Worm (Caenorhabditis elegans) whole organism, young adult: Measurements from ENCODE around the gene sam-4.

Experiments
- B0336.3 ChIP-seq: fragments of 200-800 bp; sonication (Bioruptor generic); IDR thresholded peaks from 2 replicates; pipeline ENCODE4 v1.3.6; 2022; ENCODE audit warnings: missing genetic modification characterization, missing compliant biosample characterization
- C06A6.2 ChIP-seq: fragments of 200-800 bp; sonication (Bioruptor generic); conservative IDR thresholded peaks from 2 replicates; pipeline ENCODE4 v1.3.6; 2022; ENCODE audit warnings: missing genetic modification characterization, missing compliant biosample characterization
- F22D6.2 ChIP-seq: sonication (generic microtip); optimal IDR thresholded peaks from 2 replicates; lab custom pipeline; 2016; ENCODE audit warnings: mild to moderate bottlenecking, missing genetic modification characterization, missing compliant biosample characterization
- F23B12.7 ChIP-seq: sonication (generic microtip); optimal IDR thresholded peaks from 2 replicates; lab custom pipeline; 2017; ENCODE audit warnings: missing genetic modification characterization, mild to moderate bottlenecking, missing compliant biosample characterization, antibody characterized with exemption, moderate library complexity; ENCODE audit not compliant: insufficient read depth
- F33H1.4 ChIP-seq: fragments of 200-800 bp; sonication (Bioruptor generic); IDR thresholded peaks from 2 replicates; pipeline ENCODE4 v1.3.6; 2022; ENCODE audit warnings: missing genetic modification reagents, missing genetic modification characterization, missing compliant biosample characterization
- F55B11.4 ChIP-seq: sonication (generic microtip); optimal IDR thresholded peaks from 2 replicates; lab custom pipeline; 2016; ENCODE audit warnings: missing compliant biosample characterization, missing genetic modification characterization, borderline replicate concordance; ENCODE audit not compliant: insufficient read depth
- F57A8.1 ChIP-seq: fragments of 200-800 bp; sonication (Bioruptor generic); optimal IDR thresholded peaks from 2 replicates; lab custom pipeline; 2018; ENCODE audit warnings: mild to moderate bottlenecking, missing genetic modification characterization, moderate library complexity, missing compliant biosample characterization
- K12H6.12 ChIP-seq: fragments of 200-800 bp; sonication (Bioruptor generic); optimal IDR thresholded peaks from 2 replicates; lab custom pipeline; 2018; ENCODE audit warnings: mild to moderate bottlenecking, missing genetic modification characterization, missing compliant biosample characterization
- Y79H2A.3 ChIP-seq: fragments of 200-800 bp; sonication (Bioruptor generic); conservative IDR thresholded peaks from 2 replicates; pipeline ENCODE4 v1.3.6; 2022; ENCODE audit warnings: missing genetic modification reagents, missing genetic modification characterization, missing compliant biosample characterization
- akir-1 ChIP-seq: fragments of 200-800 bp; sonication (Bioruptor generic); optimal IDR thresholded peaks from 2 replicates; lab custom pipeline; 2018; ENCODE audit warnings: mild to moderate bottlenecking, missing genetic modification characterization, moderate library complexity, missing compliant biosample characterization
- attf-5 ChIP-seq: fragments of 200-800 bp; sonication (Bioruptor generic); optimal IDR thresholded peaks from 2 replicates; lab custom pipeline; 2018; ENCODE audit warnings: mild to moderate bottlenecking, missing genetic modification characterization, missing compliant biosample characterization
- ccch-3 ChIP-seq: fragments of 200-800 bp; sonication (Bioruptor generic); optimal IDR thresholded peaks from 2 replicates; lab custom pipeline; 2018; ENCODE audit warnings: mild to moderate bottlenecking, missing genetic modification characterization, missing compliant biosample characterization
- ceh-100 ChIP-seq: fragments of 200-800 bp; sonication (Bioruptor generic); IDR thresholded peaks from 2 replicates; pipeline ENCODE4 v1.3.6; 2022; ENCODE audit warnings: missing genetic modification reagents, missing genetic modification characterization, missing compliant biosample characterization
- ceh-40 ChIP-seq: fragments of 200-800 bp; sonication (Bioruptor generic); IDR thresholded peaks from 2 replicates; pipeline ENCODE4 v1.3.6; 2022; ENCODE audit warnings: missing genetic modification characterization, missing compliant biosample characterization
- chd-7 ChIP-seq: sonication (generic microtip); optimal IDR thresholded peaks from 2 replicates; lab custom pipeline; 2016; ENCODE audit warnings: mild to moderate bottlenecking, missing genetic modification characterization, moderate library complexity, missing compliant biosample characterization
- egrh-3 ChIP-seq: fragments of 200-800 bp; sonication (Bioruptor generic); IDR thresholded peaks from 2 replicates; pipeline ENCODE4 v1.3.6; 2022; ENCODE audit warnings: missing genetic modification reagents, missing genetic modification characterization, missing compliant biosample characterization
- hlh-26 ChIP-seq: fragments of 200-800 bp; sonication (Bioruptor generic); conservative IDR thresholded peaks from 2 replicates; pipeline ENCODE4 v1.3.6; 2022; ENCODE audit warnings: missing genetic modification reagents, missing genetic modification characterization, missing compliant biosample characterization
- lin-26 ChIP-seq: fragments of 200-800 bp; sonication (Bioruptor generic); IDR thresholded peaks from 2 replicates; pipeline ENCODE4 v1.3.6; 2022; ENCODE audit warnings: missing genetic modification reagents, missing genetic modification characterization, missing compliant biosample characterization
- lsl-1 ChIP-seq: fragments of 200-800 bp; sonication (Bioruptor generic); optimal IDR thresholded peaks from 2 replicates; lab custom pipeline; 2018; ENCODE audit warnings: mild to moderate bottlenecking, missing genetic modification characterization, moderate library complexity, missing compliant biosample characterization
- madf-10 ChIP-seq: sonication (generic microtip); optimal IDR thresholded peaks from 2 replicates; lab custom pipeline; 2016; ENCODE audit warnings: mild to moderate bottlenecking, missing genetic modification characterization, missing compliant biosample characterization
- mcd-1 ChIP-seq: fragments of 200-800 bp; sonication (Bioruptor generic); IDR thresholded peaks from 2 replicates; pipeline ENCODE4 v1.3.6; 2022; ENCODE audit warnings: missing genetic modification reagents, missing genetic modification characterization, missing compliant biosample characterization
- nfya-2 ChIP-seq: fragments of 200-800 bp; sonication (Bioruptor generic); IDR thresholded peaks from 2 replicates; pipeline ENCODE4 v1.3.6; 2022; ENCODE audit warnings: missing genetic modification reagents, missing genetic modification characterization, missing compliant biosample characterization
- pha-4 ChIP-seq: fragments of 150-350 bp; sonication (generic microtip); optimal IDR thresholded peaks from 2 replicates; lab custom pipeline; 2014; ENCODE audit warnings: missing biosample characterization, missing genetic modification reagents, missing genetic modification characterization
- repo-1 ChIP-seq: sonication (generic microtip); optimal IDR thresholded peaks from 2 replicates; lab custom pipeline; 2017; ENCODE audit warnings: mild to moderate bottlenecking, missing genetic modification characterization, missing compliant biosample characterization
- snpc-1.3 ChIP-seq: sonication (generic microtip); optimal IDR thresholded peaks from 2 replicates; lab custom pipeline; 2017; ENCODE audit warnings: missing genetic modification characterization, mild to moderate bottlenecking, missing compliant biosample characterization, antibody characterized with exemption, moderate library complexity, missing genotype, missing genetic modification reagents; ENCODE audit not compliant: insufficient read depth
- snpc-3.4 ChIP-seq: sonication (generic microtip); optimal IDR thresholded peaks from 2 replicates; lab custom pipeline; 2017; ENCODE audit warnings: missing genetic modification characterization, mild to moderate bottlenecking, missing compliant biosample characterization, antibody characterized with exemption, moderate library complexity, missing genotype, missing genetic modification reagents
- somi-1 ChIP-seq: fragments of 200-800 bp; sonication (Bioruptor generic); optimal IDR thresholded peaks from 2 replicates; lab custom pipeline; 2018; ENCODE audit warnings: mild to moderate bottlenecking, missing genetic modification characterization, missing compliant biosample characterization
- unc-130 ChIP-seq: sonication (generic microtip); optimal IDR thresholded peaks from 2 replicates; lab custom pipeline; 2016; ENCODE audit warnings: missing genetic modification reagents, missing genetic modification characterization, missing compliant biosample characterization
- zfh-2 ChIP-seq: fragments of 200-800 bp; sonication (Bioruptor generic); conservative IDR thresholded peaks from 2 replicates; pipeline ENCODE4 v1.3.6; 2022; ENCODE audit warnings: missing genetic modification reagents, missing genetic modification characterization, missing compliant biosample characterization
- ztf-26 ChIP-seq: sonication (generic microtip); optimal IDR thresholded peaks from 2 replicates; lab custom pipeline; 2017; ENCODE audit warnings: missing genetic modification characterization, missing compliant biosample characterization
- ztf-28 ChIP-seq: fragments of 200-800 bp; sonication (Bioruptor generic); IDR thresholded peaks from 2 replicates; pipeline ENCODE4 v1.3.6; 2022; ENCODE audit warnings: missing genetic modification reagents, missing genetic modification characterization, missing compliant biosample characterization
- ztf-3 ChIP-seq: fragments of 200-800 bp; sonication (Bioruptor generic); optimal IDR thresholded peaks from 2 replicates; lab custom pipeline; 2018; ENCODE audit warnings: mild to moderate bottlenecking, missing genetic modification characterization, missing compliant biosample characterization

sam-4 gene

DNA sequence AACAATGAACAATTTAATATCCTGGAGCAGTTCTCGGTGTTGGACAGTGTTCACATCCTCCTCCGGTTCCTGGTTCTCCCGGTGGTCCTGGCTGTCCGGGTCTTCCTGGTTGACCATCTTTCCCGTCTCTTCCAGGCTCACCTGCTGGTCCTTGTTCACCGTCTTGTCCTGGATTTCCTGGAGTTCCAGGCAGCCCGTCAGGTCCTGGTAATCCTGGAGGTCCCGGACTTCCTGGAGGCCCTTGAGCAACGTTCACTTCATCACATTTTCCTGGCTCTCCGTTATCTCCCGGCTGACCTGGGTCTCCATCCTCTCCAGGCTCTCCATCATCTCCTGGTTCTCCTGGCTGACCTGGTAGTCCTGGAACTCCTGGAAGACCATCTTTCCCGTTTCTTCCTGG, 2.3 kb upstream of the sam-4 start:
- TF ChIP-seq F33H1.4: no peak
- TF ChIP-seq zfh-2: peak; percentile 85
- TF ChIP-seq egrh-3: peak; percentile 64; the same call in 1 of the 2 replicates

- TF ChIP-seq Y79H2A.3 (GFP tag; lab: Robert Waterston, UW) (no peak), pha-4 (tag; lab: Kevin White, UChicago) (no peak), ceh-100 (no peak), madf-10 (no peak), snpc-3.4 (no peak), ceh-40 (no peak), repo-1 (tag; lab: Kevin White, UChicago) (no peak), hlh-26 (no peak), ztf-28 (GFP tag; lab: Robert Waterston, UW) (no peak), B0336.3 (no peak), F22D6.2 (tag; lab: Kevin White, UChicago) (no peak), F23B12.7 (tag; lab: Kevin White, UChicago) (no peak)
Measured at ce11 chrII:5648272-5648671, 814 bp downstream of the sam-4 start, which contains the start of gene ddl-1. ddl-1 (minus strand) TSS chrII:5648372.

DNA sequence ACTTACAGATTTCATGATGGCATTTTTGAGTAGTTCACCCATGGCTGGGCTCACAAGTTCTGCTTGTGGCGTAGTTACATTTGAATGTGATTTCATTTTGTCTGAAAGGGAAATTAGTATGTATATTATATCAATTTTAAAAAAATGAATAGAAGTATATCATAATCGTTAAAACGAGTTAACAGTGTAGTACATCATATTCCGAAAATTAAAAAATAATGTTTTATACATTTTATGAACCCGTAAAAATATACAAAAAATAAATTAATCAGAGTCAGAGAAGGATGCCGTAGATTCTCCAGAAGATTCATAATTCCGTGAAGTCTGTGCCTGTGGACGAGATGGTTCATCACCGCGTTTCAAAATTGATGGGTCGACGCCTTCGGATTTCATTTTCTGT, 2.1 kb downstream of the sam-4 start, which contains the start of gene F59E12.9:
Gene F59E12.9, minus strand, starts transcription at position 101 of the 400 bp plus-strand sequence.
- TF ChIP-seq C06A6.2 (no peak), F55B11.4 (tag; lab: Kevin White, UChicago) (no peak), repo-1 (tag; lab: Kevin White, UChicago) (no peak), F22D6.2 (tag; lab: Kevin White, UChicago) (no peak), unc-130 (GFP tag; lab: Kevin White, UChicago) (no peak), lin-26 (GFP tag; lab: Robert Waterston, UW) (no peak), akir-1 (GFP tag; lab: Kevin White, UChicago) (no peak), ztf-3 (GFP tag; lab: Kevin White, UChicago) (no peak), F57A8.1 (GFP tag; lab: Kevin White, UChicago) (no peak), nfya-2 (GFP tag; lab: Robert Waterston, UW) (no peak)
- TF ChIP-seq, all 124 proteins: peak for 0

DNA sequence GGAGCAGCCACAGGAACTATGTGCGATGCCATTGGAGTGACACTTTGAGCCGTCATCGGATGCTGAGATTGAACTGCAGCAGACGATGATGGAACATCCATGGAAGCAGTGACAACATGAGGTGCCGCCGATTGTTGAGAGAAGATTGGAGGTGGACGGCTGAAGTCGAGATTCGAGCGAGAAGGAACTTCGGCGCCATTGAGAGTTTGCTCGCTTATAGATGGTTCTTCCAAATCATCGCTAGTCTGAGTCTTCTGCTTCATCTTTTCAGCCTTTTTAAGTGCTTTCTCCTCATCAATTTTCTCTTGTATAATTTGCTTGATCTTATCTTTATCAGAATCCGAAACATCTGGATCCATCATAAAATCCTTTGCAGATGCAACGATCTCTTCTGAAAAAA, 7.0 kb downstream of the sam-4 start:
- TF ChIP-seq lsl-1 (GFP tag; lab: Kevin White, UChicago) (no peak), mcd-1 (0 out of 2 replicates have a peak, but pooled peaks have one; percentile 12), attf-5 (GFP tag; lab: Kevin White, UChicago) (no peak), zfh-2 (peak; percentile 43; the same call in 1 of the 2 replicates), somi-1 (GFP tag; lab: Kevin White, UChicago) (no peak), K12H6.12 (no peak), ceh-40 (no peak), ceh-100 (no peak), snpc-1.3 (no peak), ccch-3 (GFP tag; lab: Kevin White, UChicago) (no peak), unc-130 (GFP tag; lab: Kevin White, UChicago) (no peak)

- TF ChIP-seq zfh-2: peak; percentile 56
- TF ChIP-seq chd-7 (tag; lab: Kevin White, UChicago): peak; percentile 2
- no peak for TF ChIP-seq ztf-26 (tag; lab: Kevin White, UChicago)
Measured at ce11 chrII:5640362-5641079, 8.6 kb downstream of the sam-4 start.
